Worm (Caenorhabditis elegans): ENCODE results near the gene C01F1.6.

DNA sequence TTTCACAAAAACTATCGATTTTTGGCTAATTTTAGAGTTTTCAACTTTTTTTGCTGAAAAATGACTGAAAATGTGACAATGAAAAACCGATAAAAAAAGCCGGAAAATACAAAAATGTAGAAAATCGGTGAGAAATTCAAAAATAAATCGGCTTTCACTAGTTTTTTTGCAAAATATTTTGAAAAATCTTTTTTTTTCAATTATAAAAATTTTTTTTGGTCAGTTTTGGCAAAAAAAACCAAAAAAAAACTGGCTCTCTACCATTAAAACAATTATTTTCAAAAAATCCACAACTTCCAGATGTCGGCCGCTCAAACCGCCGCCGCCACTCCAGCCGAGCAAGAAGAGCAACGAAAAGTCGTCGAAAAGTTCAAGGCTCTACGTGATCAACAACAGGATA is 38.4 kb upstream of the C01F1.6 start, which contains the start of gene pfd-2:
- TF ChIP-seq him-1 (tag; optimal IDR thresholded peaks at IDR 0.05) (no peak), dao-5 (tag; optimal IDR thresholded peaks at IDR 0.05) (no peak), W03F9.2 (tag; optimal IDR thresholded peaks at IDR 0.05) (no peak)

Data from whole organism, L4/young adult.